Worm (Caenorhabditis elegans): ENCODE data around the gene F55A4.7.
A peak's percentile ranks its signal among the peaks of the same experiment; 100 is the strongest.

The F55A4.7 gene

DNA sequence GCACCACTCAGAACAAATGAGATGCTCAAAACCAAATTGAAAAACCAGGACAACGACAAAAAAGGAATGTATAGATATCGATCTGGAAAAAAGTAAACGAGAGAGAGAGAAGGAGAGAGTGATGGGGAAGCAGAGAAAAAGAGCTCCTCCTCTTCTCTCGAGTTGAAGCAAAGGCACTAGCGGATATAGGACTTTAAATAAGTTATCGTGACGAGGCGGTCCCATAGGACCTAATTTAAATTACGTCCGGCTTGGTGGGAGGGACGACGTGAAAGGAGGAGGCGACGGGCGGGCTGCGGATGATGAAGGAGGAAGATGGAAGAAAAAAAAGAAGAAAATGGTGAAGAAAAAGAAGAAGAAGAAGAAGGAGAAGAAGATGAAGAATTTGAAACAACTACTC, 19.7 kb downstream of the F55A4.7 start:
- TF ChIP-seq sptf-1 (tag; optimal IDR thresholded peaks at IDR 0.05) (no peak), mls-2 (tag; optimal IDR thresholded peaks at IDR 0.05) (peak; percentile 40), nhr-237 (tag; optimal IDR thresholded peaks at IDR 0.05) (peak; percentile 2), ces-1 (GFP tag; optimal IDR thresholded peaks at IDR 0.05) (peak; percentile 99), M03D4.4 (tag; optimal IDR thresholded peaks at IDR 0.05) (peak; percentile 12)

ce11 chrX:1017456-1017855, 20.8 kb downstream of the F55A4.7 start, which contains the start of the genes F55A4.13 and nlf-1:
F55A4.13 (minus strand) TSS chrX:1017556.
nlf-1 (minus strand) TSS chrX:1017567.
- TF ChIP-seq nhr-12 (tag; optimal IDR thresholded peaks at IDR 0.05) (no peak), blmp-1 (tag; optimal IDR thresholded peaks at IDR 0.05) (no peak), ham-2 (GFP tag; optimal IDR thresholded peaks at IDR 0.05) (no peak), sem-2 (GFP tag; optimal IDR thresholded peaks at IDR 0.05) (no peak), unc-120 (tag; optimal IDR thresholded peaks at IDR 0.05; ENCODE audit: poor library complexity, severe bottlenecking) (no peak), unc-39 (tag; optimal IDR thresholded peaks at IDR 0.05) (no peak), ceh-43 (GFP tag; optimal IDR thresholded peaks at IDR 0.05) (no peak), hlh-1 (tag; optimal IDR thresholded peaks at IDR 0.05) (no peak), zip-8 (tag; optimal IDR thresholded peaks at IDR 0.05) (no peak)

ce11 chrX:1014708-1015107, 23.5 kb downstream of the F55A4.7 start:
- TF ChIP-seq lin-13 (tag; optimal IDR thresholded peaks at IDR 0.05), result no peak
- TF ChIP-seq unc-120 (tag; optimal IDR thresholded peaks at IDR 0.05; ENCODE audit: poor library complexity, severe bottlenecking), result no peak
- no peak for TF ChIP-seq lin-32 (GFP tag; optimal IDR thresholded peaks at IDR 0.05)
- no peak for TF ChIP-seq mls-2 (tag; optimal IDR thresholded peaks at IDR 0.05)
- no peak for TF ChIP-seq blmp-1 (tag; optimal IDR thresholded peaks at IDR 0.05)
- peak; percentile 73 for TF ChIP-seq ces-1 (GFP tag; optimal IDR thresholded peaks at IDR 0.05)
- no peak for TF ChIP-seq hlh-1 (tag; optimal IDR thresholded peaks at IDR 0.05)

DNA sequence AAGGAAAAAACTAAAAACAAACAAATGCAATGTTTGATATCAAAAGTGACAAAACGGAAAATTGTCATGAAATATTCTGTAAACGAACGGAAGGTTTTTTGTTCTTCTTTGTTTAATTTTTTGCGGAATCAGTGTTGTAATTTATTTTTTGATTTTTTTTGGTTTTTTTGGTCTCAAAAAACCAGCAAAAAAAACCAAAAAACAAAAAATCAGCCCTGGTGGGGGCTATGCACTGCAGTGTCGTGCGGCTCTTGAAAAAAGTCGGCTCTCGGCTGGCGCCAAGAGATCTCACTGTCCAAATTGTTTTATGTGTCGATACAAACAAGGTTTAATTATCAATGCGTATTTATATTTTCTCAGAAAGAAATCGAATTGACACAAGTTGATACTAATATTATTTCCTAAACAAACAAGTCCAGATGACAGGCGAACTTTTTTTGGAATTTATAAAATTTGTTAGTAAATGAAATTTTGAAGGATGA, 25.8 kb downstream of the F55A4.7 start:
- TF ChIP-seq ham-2 (GFP tag; optimal IDR thresholded peaks at IDR 0.05) (no peak), flh-1 (GFP tag; optimal IDR thresholded peaks at IDR 0.05) (no peak), nhr-28 (tag; optimal IDR thresholded peaks at IDR 0.05) (no peak), ztf-11 (tag; optimal IDR thresholded peaks at IDR 0.05) (no peak), ceh-83 (GFP tag; optimal IDR thresholded peaks at IDR 0.05) (no peak), sptf-1 (tag; optimal IDR thresholded peaks at IDR 0.05) (no peak), mab-5 (tag; optimal IDR thresholded peaks at IDR 0.05) (no peak), nhr-237 (tag; optimal IDR thresholded peaks at IDR 0.05) (no peak), tbx-8 (GFP tag; optimal IDR thresholded peaks at IDR 0.05) (no peak), nhr-12 (tag; optimal IDR thresholded peaks at IDR 0.05) (no peak), nhr-2 (tag; optimal IDR thresholded peaks at IDR 0.05) (no peak)

- TF ChIP-seq nhr-28 (tag; optimal IDR thresholded peaks at IDR 0.05) (no peak), nhr-12 (tag; optimal IDR thresholded peaks at IDR 0.05) (no peak), flh-1 (GFP tag; optimal IDR thresholded peaks at IDR 0.05) (no peak), lsy-2 (tag; optimal IDR thresholded peaks at IDR 0.05) (no peak), sptf-1 (tag; optimal IDR thresholded peaks at IDR 0.05) (no peak), M03D4.4 (tag; optimal IDR thresholded peaks at IDR 0.05) (no peak), lin-13 (tag; optimal IDR thresholded peaks at IDR 0.05) (no peak), unc-120 (tag; optimal IDR thresholded peaks at IDR 0.05; ENCODE audit: poor library complexity, severe bottlenecking) (peak; percentile 15), mep-1 (tag; optimal IDR thresholded peaks at IDR 0.05) (no peak), mls-2 (tag; optimal IDR thresholded peaks at IDR 0.05) (no peak), ham-2 (GFP tag; optimal IDR thresholded peaks at IDR 0.05) (peak; percentile 32), hlh-1 (tag; optimal IDR thresholded peaks at IDR 0.05) (no peak)
Measured at ce11 chrX:1010627-1011452, 27.4 kb downstream of the F55A4.7 start.

DNA sequence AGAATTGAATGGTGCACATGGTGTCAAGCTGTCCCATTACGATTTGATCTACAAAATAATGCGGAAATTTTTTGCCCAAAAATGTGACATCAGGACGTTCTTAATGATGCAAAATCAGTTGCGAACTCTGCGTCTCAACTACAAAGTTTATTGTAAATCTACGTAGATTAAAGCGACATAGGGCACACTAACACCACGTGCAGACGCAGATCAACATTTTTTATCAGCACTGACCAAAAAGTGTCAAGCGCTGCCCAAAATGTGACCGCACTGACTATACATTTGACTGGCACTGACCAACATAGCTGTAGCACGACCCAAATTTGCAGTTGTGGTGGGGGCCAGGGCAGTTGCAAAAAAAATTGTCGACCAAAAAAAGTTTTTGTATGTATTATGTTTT, 28.7 kb downstream of the F55A4.7 start:
- TF ChIP-seq unc-62 (GFP tag; optimal IDR thresholded peaks at IDR 0.05) (no peak), zip-8 (tag; optimal IDR thresholded peaks at IDR 0.05) (no peak), mls-2 (tag; optimal IDR thresholded peaks at IDR 0.05) (no peak), nhr-76 (tag; optimal IDR thresholded peaks at IDR 0.05) (no peak), nhr-12 (tag; optimal IDR thresholded peaks at IDR 0.05) (no peak)

Measured in whole organism, mixed stage, embryonic.